Fruit fly (Drosophila melanogaster): Measurements from ENCODE around the gene Polr2J.

The Polr2J gene

DNA sequence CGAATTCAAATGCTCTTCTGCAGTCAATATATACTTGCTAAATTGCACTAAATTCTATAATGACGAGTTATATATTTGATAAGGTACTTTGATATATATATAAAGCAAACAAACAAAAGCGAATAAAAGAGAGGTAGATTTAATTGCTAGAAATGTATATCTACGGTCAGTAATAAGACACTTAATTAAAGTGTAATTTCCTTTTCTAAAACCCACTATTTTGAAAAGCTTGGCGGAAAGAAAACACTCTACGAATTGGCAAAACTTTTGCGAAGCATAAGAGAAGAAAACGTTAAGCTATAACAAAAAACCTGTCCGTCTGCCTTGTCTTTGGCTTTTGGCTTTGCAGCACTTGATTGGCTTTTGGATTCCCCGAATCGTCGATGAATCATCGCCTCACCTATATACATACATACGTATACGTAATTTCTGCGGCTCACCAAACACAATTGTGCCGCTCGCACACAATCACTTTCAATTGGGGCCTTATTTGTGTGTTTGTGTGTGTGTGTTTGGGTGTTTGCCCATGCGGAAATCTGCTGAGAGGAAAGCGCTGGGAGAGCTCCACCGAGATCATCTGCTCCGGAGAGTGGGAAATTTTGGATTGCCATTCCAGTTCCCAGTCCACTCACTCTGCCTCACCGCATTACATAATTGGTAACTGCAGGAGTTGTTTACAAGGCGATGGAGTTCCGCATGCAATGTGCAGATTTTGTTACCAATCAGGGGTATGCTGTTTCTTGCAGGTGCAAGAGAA, 20.6 kb upstream of the Polr2J start:
- TF ChIP-seq CG17801 (GFP tag; optimal IDR thresholded peaks at IDR 0.05; ENCODE audit: partially characterized antibody) = no peak

DNA sequence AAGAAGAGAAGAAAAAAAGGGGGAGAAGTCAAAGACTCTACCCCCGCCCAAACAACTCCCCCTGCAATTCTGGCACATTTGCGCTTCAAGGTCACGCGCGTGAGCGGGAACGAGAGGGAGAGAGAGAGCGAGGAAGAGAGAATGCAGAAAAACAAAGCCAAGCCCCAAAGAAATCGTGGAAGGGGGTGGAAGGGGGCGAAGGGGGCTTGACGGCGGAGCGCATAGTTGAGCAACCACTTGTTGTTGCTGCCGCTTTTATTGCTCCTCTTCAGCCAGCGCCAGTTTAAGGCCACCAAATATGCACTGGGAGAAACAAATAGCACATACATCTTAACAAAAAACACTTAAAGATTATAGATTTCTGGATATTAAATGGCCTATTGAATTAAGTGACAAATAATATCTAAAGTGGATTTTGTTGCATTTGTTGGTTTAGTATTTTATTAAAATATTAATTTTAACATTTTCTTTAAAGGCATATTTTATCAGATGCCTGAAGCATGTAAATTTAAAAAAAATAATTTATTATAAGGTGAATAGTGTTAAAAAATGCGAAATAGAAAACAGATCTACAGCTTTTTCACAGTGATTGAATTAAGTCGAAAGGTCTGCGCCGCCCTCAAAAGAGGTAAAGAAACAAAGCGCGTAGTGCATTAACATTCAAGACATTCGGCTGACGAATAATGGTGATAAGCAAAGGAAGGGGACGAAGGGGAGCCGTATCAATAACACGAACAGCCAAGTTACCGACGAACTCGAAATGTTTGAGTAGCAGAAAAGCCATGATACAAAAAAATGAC, 19.8 kb upstream of the Polr2J start:
- TF ChIP-seq CG17801 (GFP tag; optimal IDR thresholded peaks at IDR 0.05; ENCODE audit: partially characterized antibody) = peak; percentile 21

DNA sequence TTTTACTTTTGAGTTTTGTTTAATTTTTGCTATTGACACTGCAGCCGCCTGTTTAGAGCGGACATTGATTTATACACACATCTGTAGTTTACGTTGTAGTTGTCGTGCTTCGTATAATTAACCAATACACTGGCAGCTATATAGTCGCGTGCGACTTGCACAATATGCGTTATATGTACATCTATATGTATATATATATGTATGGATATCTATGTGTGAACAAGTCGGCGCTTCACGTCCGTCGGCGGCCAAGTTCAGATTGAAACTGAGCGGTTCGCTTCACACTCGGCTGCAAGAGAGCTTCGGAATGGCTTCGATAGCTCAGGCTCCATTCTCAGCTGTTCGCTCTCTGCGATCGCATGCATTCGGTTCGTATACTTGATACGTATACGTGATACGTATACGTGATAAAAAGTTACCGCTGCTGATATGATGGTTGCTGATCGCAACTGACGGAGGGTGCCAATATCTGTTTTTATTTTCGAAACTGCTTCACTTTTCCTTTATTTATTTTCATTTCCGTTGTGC, 17.8 kb upstream of the Polr2J start:
- TF ChIP-seq CG17801 (GFP tag; optimal IDR thresholded peaks at IDR 0.05; ENCODE audit: partially characterized antibody) = peak; percentile 48

dm6 chr2L:17427187-17427586, 17.0 kb upstream of the Polr2J start:
- TF ChIP-seq CG17801 (GFP tag; optimal IDR thresholded peaks at IDR 0.05; ENCODE audit: partially characterized antibody) = no peak

- TF ChIP-seq CG17801 (GFP tag; optimal IDR thresholded peaks at IDR 0.05; ENCODE audit: partially characterized antibody) = no peak
Observed at dm6 chr2L:17425412-17425811, 15.2 kb upstream of the Polr2J start.

DNA sequence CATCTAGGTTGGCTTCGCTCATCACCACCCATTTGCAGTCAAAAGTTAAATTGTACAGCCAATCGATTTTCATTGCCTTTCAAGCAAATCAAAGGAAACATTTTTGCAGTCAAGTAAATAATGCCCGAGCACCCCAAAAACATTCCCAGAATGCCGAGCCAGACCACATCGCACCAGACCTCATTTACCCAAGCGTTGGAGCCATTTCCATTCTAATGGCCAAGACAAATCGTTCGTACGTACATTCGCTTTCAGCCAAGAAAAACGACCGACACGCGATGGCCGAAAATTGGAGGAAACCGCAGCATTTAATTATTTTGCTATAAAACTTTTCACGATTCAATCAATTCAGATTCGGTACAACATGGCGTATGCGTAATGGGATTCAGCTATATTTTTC, 14.8 kb upstream of the Polr2J start:
- no peak for TF ChIP-seq CG17801 (GFP tag; optimal IDR thresholded peaks at IDR 0.05; ENCODE audit: partially characterized antibody)

DNA sequence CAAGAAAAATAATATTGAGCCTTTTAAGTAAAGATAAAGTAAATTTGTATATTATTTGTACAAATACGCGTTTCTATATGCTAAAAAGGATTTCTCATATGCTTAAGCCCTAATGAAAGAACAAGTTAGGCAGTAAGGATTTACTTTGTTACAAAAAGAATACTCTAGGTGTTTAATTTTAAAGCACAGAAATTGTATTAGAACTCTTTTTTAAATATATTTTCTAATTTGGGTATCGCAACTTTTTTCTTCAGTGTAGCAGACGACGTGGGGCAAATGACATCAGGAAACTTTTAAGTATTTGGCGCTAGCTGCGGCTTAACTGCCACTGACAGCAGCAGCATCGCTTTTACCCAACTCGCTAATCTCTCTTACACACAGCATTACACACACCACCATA, 11.9 kb upstream of the Polr2J start:
- no peak for TF ChIP-seq CG17801 (GFP tag; optimal IDR thresholded peaks at IDR 0.05; ENCODE audit: partially characterized antibody)

DNA sequence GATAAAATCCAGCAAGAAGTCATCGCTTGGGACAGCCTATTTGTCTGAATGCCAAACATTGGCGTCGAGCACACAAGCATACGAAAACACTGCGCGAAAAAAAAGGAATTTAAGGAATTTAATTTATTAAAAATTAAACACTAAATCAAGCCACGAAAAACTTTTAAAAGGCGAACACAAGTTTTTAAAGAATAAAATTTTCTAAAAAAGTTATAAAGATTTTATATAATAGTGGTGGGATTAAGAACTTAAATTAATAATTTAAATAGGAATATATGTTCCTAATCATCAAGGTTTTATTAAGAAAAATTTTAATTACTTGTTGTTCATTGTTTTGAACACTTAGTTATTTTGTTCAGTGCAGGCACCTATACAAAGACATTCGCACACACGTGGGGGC, 11.2 kb upstream of the Polr2J start:
- no peak for TF ChIP-seq CG17801 (GFP tag; optimal IDR thresholded peaks at IDR 0.05; ENCODE audit: partially characterized antibody)

- no peak for TF ChIP-seq CG17801 (GFP tag; optimal IDR thresholded peaks at IDR 0.05; ENCODE audit: partially characterized antibody)
Observed at dm6 chr2L:17420419-17420818, 10.2 kb upstream of the Polr2J start.

DNA sequence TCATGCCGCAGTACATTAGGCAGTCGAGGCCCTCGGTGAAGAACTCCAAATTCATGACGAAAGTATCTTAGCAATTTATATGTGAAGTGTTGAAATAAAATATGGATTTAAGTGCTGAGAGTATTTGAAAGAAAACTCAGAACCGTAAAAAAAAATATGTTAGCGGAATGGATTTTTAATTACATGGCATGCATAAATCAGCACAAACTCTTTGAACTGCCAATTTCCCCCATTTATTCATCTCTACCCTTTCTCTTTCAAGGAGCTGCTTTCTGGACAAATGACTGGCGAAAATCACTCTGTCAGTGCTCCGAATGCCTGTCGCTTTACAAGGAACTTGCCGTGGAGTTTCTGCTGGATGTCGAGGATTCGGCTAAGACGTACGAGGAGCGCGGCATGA, 2.3 kb upstream of the Polr2J start, which contains the start of gene Rsph9:
Gene Rsph9, minus strand, starts transcription at position 101 of the 400 bp plus-strand sequence.
- no peak for TF ChIP-seq CG17801 (GFP tag; optimal IDR thresholded peaks at IDR 0.05; ENCODE audit: partially characterized antibody)

- TF ChIP-seq CG17801 (GFP tag; optimal IDR thresholded peaks at IDR 0.05; ENCODE audit: partially characterized antibody) = no peak
Observed at dm6 chr2L:17402493-17402892, 7.7 kb downstream of the Polr2J start.

dm6 chr2L:17397372-17397771, 12.8 kb downstream of the Polr2J start:
- TF ChIP-seq CG17801 (GFP tag; optimal IDR thresholded peaks at IDR 0.05; ENCODE audit: partially characterized antibody) = no peak

DNA sequence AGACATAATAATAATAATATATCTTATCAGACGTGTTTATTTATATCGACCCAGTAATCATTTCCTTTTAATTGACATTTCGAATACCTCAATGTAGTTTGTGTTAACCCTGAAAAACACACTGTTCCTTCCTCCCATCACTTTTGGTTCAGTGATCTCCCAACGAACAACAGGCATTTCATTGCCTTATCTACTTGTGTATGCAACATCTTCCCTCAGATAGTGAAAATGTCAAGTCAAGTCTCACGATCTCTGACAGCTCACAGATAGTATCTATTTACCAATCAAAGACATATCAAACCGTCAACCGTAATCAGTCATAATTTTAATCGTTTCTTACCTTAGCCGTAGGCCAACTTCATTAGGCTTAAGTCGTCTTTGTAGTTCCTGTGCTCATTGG, 15.3 kb downstream of the Polr2J start:
- no peak for TF ChIP-seq CG17801 (GFP tag; optimal IDR thresholded peaks at IDR 0.05; ENCODE audit: partially characterized antibody)

dm6 chr2L:17390782-17391181, 19.4 kb downstream of the Polr2J start:
- no peak for TF ChIP-seq CG17801 (GFP tag; optimal IDR thresholded peaks at IDR 0.05; ENCODE audit: partially characterized antibody)

DNA sequence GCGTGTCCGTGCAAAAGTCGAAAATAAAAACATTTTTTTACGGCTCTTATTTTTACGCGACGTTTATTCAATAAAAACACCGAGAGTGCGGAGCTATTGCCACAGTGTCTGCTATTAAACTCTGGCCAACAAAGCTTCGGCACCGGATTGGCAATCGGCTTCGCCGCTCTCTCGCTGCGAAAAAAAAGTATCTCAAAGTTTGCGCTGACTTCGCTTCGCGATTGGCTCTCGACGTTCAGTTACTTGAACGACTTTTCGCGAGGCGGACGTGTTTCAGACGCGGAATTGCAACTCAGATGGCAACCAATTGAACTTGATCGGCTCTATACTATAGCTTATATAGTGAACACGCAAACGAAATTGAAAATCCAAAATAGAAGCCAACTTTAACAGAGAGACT, 21.1 kb downstream of the Polr2J start:
- TF ChIP-seq CG17801 (GFP tag; optimal IDR thresholded peaks at IDR 0.05; ENCODE audit: partially characterized antibody) = peak; percentile 59
